Worm (Caenorhabditis elegans) whole organism, L1 larva: ENCODE measurements around the gene bli-5.

Source experiments
- C34B4.2 ChIP-seq: sonication (generic microtip); optimal IDR thresholded peaks from 2 replicates; lab custom pipeline; 2017; ENCODE audit warnings: mild to moderate bottlenecking, missing genetic modification characterization, missing compliant biosample characterization
- F16B12.6 ChIP-seq: fragments of 150-350 bp; optimal IDR thresholded peaks from 2 replicates; lab custom pipeline; 2014; ENCODE audit warnings: missing biosample characterization, missing genetic modification characterization
- aly-2 ChIP-seq: fragments of 150-350 bp; optimal IDR thresholded peaks from 2 replicates; lab custom pipeline; 2014; ENCODE audit warnings: missing biosample characterization, missing genetic modification characterization
- ceh-63 ChIP-seq: fragments of 200-800 bp; sonication (Bioruptor generic); optimal IDR thresholded peaks from 2 replicates; lab custom pipeline; 2018; ENCODE audit warnings: mild to moderate bottlenecking, missing genetic modification characterization, missing compliant biosample characterization
- ceh-82 ChIP-seq, 3 experiments: fragments of 150-350 bp in 1 of 3; sonication (generic microtip) in 2 of 3; optimal IDR thresholded peaks; 2 replicates each; lab custom pipeline; 2014 to 2017; ENCODE audit warnings: missing biosample characterization in 3 of 3, missing genetic modification characterization in 3 of 3
- ceh-90 ChIP-seq: sonication (generic microtip); optimal IDR thresholded peaks from 2 replicates; lab custom pipeline; 2016; ENCODE audit warnings: missing genetic modification characterization, missing compliant biosample characterization
- ces-1 ChIP-seq: fragments of 150-350 bp; optimal IDR thresholded peaks from 2 replicates; lab custom pipeline; 2014; ENCODE audit warnings: missing biosample characterization, missing genetic modification reagents, missing genetic modification characterization
- dpl-1 ChIP-seq, 3 experiments: fragments of 150-350 bp in 2 of 3; sonication (generic microtip) in 1 of 3; optimal IDR thresholded peaks; 2 replicates each; lab custom pipeline; 2014 to 2017; ENCODE audit warnings: missing biosample characterization in 3 of 3, missing genetic modification characterization in 3 of 3, missing genetic modification reagents in 3 of 3
- dsc-1 ChIP-seq: sonication (generic microtip); optimal IDR thresholded peaks from 2 replicates; lab custom pipeline; 2016; ENCODE audit warnings: mild to moderate bottlenecking, missing genetic modification characterization, missing compliant biosample characterization
- efl-1 ChIP-seq, 4 experiments: fragments of 150-350 bp; optimal IDR thresholded peaks in 3 of 4; peaks in 1 of 4; 1 replicate in 1 of 4; 2 replicates in 3 of 4; lab custom pipeline; 2014; ENCODE audit warnings: missing biosample characterization in 2 of 4, missing genetic modification characterization in 2 of 4, missing genetic modification reagents in 2 of 4
- efl-3 ChIP-seq: fragments of 200-800 bp; sonication (Bioruptor generic); optimal IDR thresholded peaks from 2 replicates; lab custom pipeline; 2018; ENCODE audit warnings: mild to moderate bottlenecking, missing genetic modification characterization, missing compliant biosample characterization
- egl-13 ChIP-seq: sonication (generic microtip); optimal IDR thresholded peaks from 2 replicates; lab custom pipeline; 2016; ENCODE audit warnings: missing genotype, missing genetic modification reagents, missing genetic modification characterization, missing compliant biosample characterization
- egl-27 ChIP-seq, 2 experiments: fragments of 150-350 bp in 1 of 2; sonication (generic microtip); optimal IDR thresholded peaks; 3 replicates each; lab custom pipeline; 2017 to 2018; ENCODE audit warnings: missing biosample characterization in 2 of 2, missing genetic modification characterization in 2 of 2, missing genetic modification reagents in 2 of 2
- elt-2 ChIP-seq: sonication (generic microtip); optimal IDR thresholded peaks from 2 replicates; lab custom pipeline; 2016; ENCODE audit warnings: missing genetic modification characterization, mild to moderate bottlenecking, inconsistent platforms, missing compliant biosample characterization, missing genetic modification reagents
- elt-3 ChIP-seq, 6 experiments: fragments of 150-350 bp in 1 of 6; sonication (generic microtip); optimal IDR thresholded peaks; 2 replicates each; lab custom pipeline; 2017 to 2018; ENCODE audit warnings: missing biosample characterization in 6 of 6, missing genetic modification characterization in 6 of 6, inconsistent platforms in 1 of 6
- ets-5 ChIP-seq: fragments of 200-800 bp; sonication (Bioruptor generic); IDR thresholded peaks from 2 replicates; pipeline ENCODE4 v1.3.6; 2022; ENCODE audit warnings: missing genetic modification characterization, missing compliant biosample characterization
- fkh-4 ChIP-seq: sonication (generic microtip); optimal IDR thresholded peaks from 2 replicates; lab custom pipeline; 2016; ENCODE audit warnings: missing compliant biosample characterization, missing genetic modification characterization, borderline replicate concordance
- fkh-8 ChIP-seq: sonication (generic microtip); optimal IDR thresholded peaks from 2 replicates; lab custom pipeline; 2016; ENCODE audit warnings: mild to moderate bottlenecking, missing genetic modification characterization, missing compliant biosample characterization
- grh-1 ChIP-seq: fragments of 200-800 bp; sonication (Bioruptor generic); IDR thresholded peaks from 2 replicates; pipeline ENCODE4 v1.3.6; 2022; ENCODE audit warnings: missing genetic modification reagents, missing genetic modification characterization, missing compliant biosample characterization
- hlh-4 ChIP-seq: sonication (generic microtip); optimal IDR thresholded peaks from 2 replicates; lab custom pipeline; 2016; ENCODE audit warnings: mild to moderate bottlenecking, missing genetic modification characterization, missing compliant biosample characterization
- hpl-2 ChIP-seq: fragments of 150-350 bp; optimal IDR thresholded peaks from 2 replicates; lab custom pipeline; 2014; ENCODE audit warnings: missing biosample characterization, missing genetic modification reagents, missing genetic modification characterization
- irx-1 ChIP-seq: sonication (generic microtip); optimal IDR thresholded peaks from 2 replicates; lab custom pipeline; 2016; ENCODE audit warnings: missing genetic modification characterization, missing compliant biosample characterization
- isw-1 ChIP-seq: fragments of 200-800 bp; sonication (Bioruptor generic); IDR thresholded peaks from 2 replicates; pipeline ENCODE4 v1.3.6; 2022; ENCODE audit warnings: missing genetic modification characterization, missing compliant biosample characterization
- lin-13 ChIP-seq: fragments of 150-350 bp; optimal IDR thresholded peaks from 2 replicates; lab custom pipeline; 2014; ENCODE audit warnings: missing biosample characterization, missing genetic modification reagents, missing genetic modification characterization
- lin-35 ChIP-seq, 2 experiments: fragments of 150-350 bp; optimal IDR thresholded peaks; 2 replicates each; lab custom pipeline; 2014; ENCODE audit warnings: missing biosample characterization in 2 of 2, missing genetic modification characterization in 2 of 2, missing genetic modification reagents in 2 of 2
- lsy-2 ChIP-seq, 2 experiments: fragments of 150-350 bp; optimal IDR thresholded peaks; 2 replicates each; lab custom pipeline; 2014; ENCODE audit warnings: missing biosample characterization in 2 of 2, missing genetic modification characterization in 2 of 2
- mab-9 ChIP-seq: fragments of 200-800 bp; sonication (Bioruptor generic); IDR thresholded peaks from 2 replicates; pipeline ENCODE4 v1.3.6; 2022; ENCODE audit warnings: missing genetic modification reagents, missing genetic modification characterization, missing compliant biosample characterization
- mdl-1 ChIP-seq, 2 experiments: fragments of 150-350 bp; optimal IDR thresholded peaks; 2 replicates each; lab custom pipeline; 2014 to 2017; ENCODE audit warnings: missing biosample characterization in 2 of 2, missing genetic modification characterization in 2 of 2, inconsistent platforms in 1 of 2
- mef-2 ChIP-seq: fragments of 150-350 bp; optimal IDR thresholded peaks from 2 replicates; lab custom pipeline; 2014; ENCODE audit warnings: missing biosample characterization, missing genetic modification characterization
- mep-1 ChIP-seq: fragments of 150-350 bp; optimal IDR thresholded peaks from 2 replicates; lab custom pipeline; 2014; ENCODE audit warnings: missing biosample characterization, missing genetic modification characterization
- nhr-11 ChIP-seq: fragments of 150-350 bp; optimal IDR thresholded peaks from 2 replicates; lab custom pipeline; 2014; ENCODE audit warnings: missing biosample characterization, missing genetic modification characterization
- nhr-12 ChIP-seq: sonication (generic microtip); optimal IDR thresholded peaks from 2 replicates; lab custom pipeline; 2017; ENCODE audit warnings: missing biosample characterization, missing genetic modification characterization
- nhr-19 ChIP-seq: fragments of 200-800 bp; sonication (Bioruptor generic); conservative IDR thresholded peaks from 2 replicates; pipeline ENCODE4 v1.3.6; 2022; ENCODE audit warnings: missing genetic modification characterization, missing compliant biosample characterization
- nhr-237 ChIP-seq: fragments of 150-350 bp; optimal IDR thresholded peaks from 2 replicates; lab custom pipeline; 2014; ENCODE audit warnings: missing biosample characterization, missing genetic modification characterization
- nhr-85 ChIP-seq: sonication (generic microtip); peaks from one replicate; lab custom pipeline; 2016; ENCODE audit warnings: missing genetic modification characterization, inconsistent platforms, missing compliant biosample characterization
- nhr-90 ChIP-seq: sonication (generic microtip); optimal IDR thresholded peaks from 2 replicates; lab custom pipeline; 2016; ENCODE audit warnings: mild to moderate bottlenecking, missing genetic modification characterization, missing compliant biosample characterization; ENCODE audit not compliant: poor library complexity
- pax-3 ChIP-seq: fragments of 200-800 bp; sonication (Bioruptor generic); optimal IDR thresholded peaks from 2 replicates; lab custom pipeline; 2018; ENCODE audit warnings: mild to moderate bottlenecking, missing genetic modification characterization, moderate library complexity, missing compliant biosample characterization
- pqm-1 ChIP-seq: sonication (generic microtip); optimal IDR thresholded peaks from 3 replicates; lab custom pipeline; 2017; ENCODE audit warnings: missing biosample characterization, missing genetic modification characterization
- rnt-1 ChIP-seq: sonication (generic microtip); optimal IDR thresholded peaks from 2 replicates; lab custom pipeline; 2016; ENCODE audit warnings: mild to moderate bottlenecking, missing genetic modification characterization, moderate library complexity, missing compliant biosample characterization
- skn-1 ChIP-seq: fragments of 150-350 bp; optimal IDR thresholded peaks from 2 replicates; lab custom pipeline; 2014; ENCODE audit warnings: missing biosample characterization, missing genetic modification characterization
- snu-23 ChIP-seq: sonication (generic microtip); optimal IDR thresholded peaks from 2 replicates; lab custom pipeline; 2016; ENCODE audit warnings: missing genetic modification characterization, missing compliant biosample characterization
- sptf-1 ChIP-seq: fragments of 150-350 bp; optimal IDR thresholded peaks from 2 replicates; lab custom pipeline; 2014; ENCODE audit warnings: missing biosample characterization, missing genetic modification characterization
- unc-130 ChIP-seq: fragments of 150-350 bp; optimal IDR thresholded peaks from 2 replicates; lab custom pipeline; 2017; ENCODE audit warnings: missing biosample characterization, missing genetic modification characterization, inconsistent platforms
- unc-86 ChIP-seq: sonication (generic microtip); optimal IDR thresholded peaks from 2 replicates; lab custom pipeline; 2016; ENCODE audit warnings: missing genetic modification characterization, missing compliant biosample characterization
- xbp-1 ChIP-seq: sonication (generic microtip); optimal IDR thresholded peaks from 2 replicates; lab custom pipeline; 2016; ENCODE audit warnings: missing genetic modification characterization, missing compliant biosample characterization
- zag-1 ChIP-seq: fragments of 150-350 bp; optimal IDR thresholded peaks from 2 replicates; lab custom pipeline; 2014; ENCODE audit warnings: missing biosample characterization, missing genetic modification characterization
- zip-4 ChIP-seq: fragments of 200-800 bp; sonication (Bioruptor generic); optimal IDR thresholded peaks from 2 replicates; lab custom pipeline; 2018; ENCODE audit warnings: mild to moderate bottlenecking, missing genetic modification characterization, moderate library complexity, missing compliant biosample characterization

The bli-5 gene

ce11 chrIII:13458978-13459596 lies 29.5 kb upstream of the bli-5 start, which contains the start of gene tag-164:
Gene tag-164, plus strand, starts transcription at chrIII:13459546.
- TF ChIP-seq ets-5 (GFP tag; lab: Robert Waterston, UW) (no peak), elt-2 (no peak), zip-4 (GFP tag; lab: Kevin White, UChicago) (no peak), egl-27 (tag; optimal IDR thresholded peaks at IDR 0.05; lab: Kevin White, UChicago) (no peak), unc-86 (tag; lab: Kevin White, UChicago) (no peak), pqm-1 (tag; lab: Kevin White, UChicago) (no peak), C34B4.2 (tag; lab: Kevin White, UChicago) (no peak), rnt-1 (tag; lab: Kevin White, UChicago) (no peak), nhr-90 (tag; lab: Kevin White, UChicago) (no peak), mep-1 (tag; lab: Kevin White, UChicago) (no peak), ceh-63 (GFP tag; lab: Kevin White, UChicago) (no peak), F16B12.6 (tag; lab: Kevin White, UChicago) (no peak), xbp-1 (tag; lab: Kevin White, UChicago) (no peak), nhr-11 (tag; lab: Kevin White, UChicago) (no peak), dpl-1 (GFP tag; optimal IDR thresholded peaks at IDR 0.05; lab: Kevin White, UChicago) (no peak), elt-3 (tag; optimal IDR thresholded peaks at IDR 0.05; lab: Kevin White, UChicago) (no peak), efl-1 (optimal IDR thresholded peaks at IDR 0.05; lab: Kevin White, UChicago) (no peak), efl-1 (GFP tag; optimal IDR thresholded peaks at IDR 0.05 in 1 of 2; lab: Kevin White, UChicago) (no peak)

ce11 chrIII:13457305-13457704 lies 27.7 kb upstream of the bli-5 start:
- no peak for TF ChIP-seq lin-35 (GFP tag; optimal IDR thresholded peaks at IDR 0.05; lab: Kevin White, UChicago)
- no peak for TF ChIP-seq ceh-90 (tag; lab: Kevin White, UChicago)
- no peak for TF ChIP-seq hpl-2 (GFP tag; lab: Kevin White, UChicago)
- no peak for TF ChIP-seq nhr-85 (tag; lab: Kevin White, UChicago)
- TF ChIP-seq pqm-1 (tag; lab: Kevin White, UChicago): no peak
- TF ChIP-seq mdl-1 (tag; optimal IDR thresholded peaks at IDR 0.05; lab: Kevin White, UChicago): no peak
- TF ChIP-seq irx-1 (tag; lab: Kevin White, UChicago): no peak
- no peak for TF ChIP-seq mab-9 (GFP tag; lab: Robert Waterston, UW)
- TF ChIP-seq nhr-19: no peak
- TF ChIP-seq ceh-82 (tag; optimal IDR thresholded peaks at IDR 0.05; lab: Kevin White, UChicago): no peak
- no peak for TF ChIP-seq efl-3 (GFP tag; lab: Kevin White, UChicago)
- no peak for TF ChIP-seq xbp-1 (tag; lab: Kevin White, UChicago)
- TF ChIP-seq grh-1 (GFP tag; lab: Robert Waterston, UW): no peak
- TF ChIP-seq efl-1 (optimal IDR thresholded peaks at IDR 0.05; lab: Kevin White, UChicago): no peak
- TF ChIP-seq efl-1 (GFP tag; optimal IDR thresholded peaks at IDR 0.05 in 1 of 2; lab: Kevin White, UChicago): no peak

ce11 chrIII:13455816-13456215 lies 26.2 kb upstream of the bli-5 start:
- TF ChIP-seq nhr-85 (tag; lab: Kevin White, UChicago) (no peak), ets-5 (GFP tag; lab: Robert Waterston, UW) (no peak), unc-130 (tag; lab: Kevin White, UChicago) (no peak), nhr-19 (no peak), skn-1 (tag; lab: Kevin White, UChicago) (peak; percentile 21), nhr-12 (tag; lab: Kevin White, UChicago) (no peak), isw-1 (GFP tag; lab: Robert Waterston, UW) (peak; percentile 35; the same call in 1 of the 2 replicates), pax-3 (tag; lab: Kevin White, UChicago) (no peak), dsc-1 (no peak), aly-2 (no peak), mef-2 (tag; lab: Kevin White, UChicago) (peak; percentile 84), egl-13 (tag; lab: Kevin White, UChicago) (peak; percentile 51), nhr-237 (peak; percentile 22), snu-23 (GFP tag; lab: Kevin White, UChicago) (no peak), zip-4 (GFP tag; lab: Kevin White, UChicago) (peak; percentile 50), dpl-1 (GFP tag; optimal IDR thresholded peaks at IDR 0.05; lab: Kevin White, UChicago) (peak in 1 of 3 experiments; percentile 35), fkh-8 (tag; lab: Kevin White, UChicago) (peak; percentile 43), hlh-4 (tag; lab: Kevin White, UChicago) (no peak), ces-1 (GFP tag; lab: Kevin White, UChicago) (no peak), lin-13 (peak; percentile 35), sptf-1 (tag; lab: Kevin White, UChicago) (no peak), lsy-2 (tag; optimal IDR thresholded peaks at IDR 0.05; lab: Kevin White, UChicago) (peak; percentile 51 to 71), zag-1 (tag; lab: Kevin White, UChicago) (no peak), fkh-4 (tag; lab: Kevin White, UChicago) (no peak), pqm-1 (tag; lab: Kevin White, UChicago) (no peak), F16B12.6 (tag; lab: Kevin White, UChicago) (no peak)
